Worm (Caenorhabditis elegans) whole organism, dauer: ENCODE measurements around the gene cbd-1.
"Not testable (repeated sequence)": the region's sequence is repeated elsewhere in the genome, so short reads cannot be mapped to it uniquely, and the experiment has no call there.

ENCODE experiments used
- unc-62 ChIP-seq: sonication (generic microtip); optimal IDR thresholded peaks from 2 replicates; lab custom pipeline; 2017; ENCODE audit warnings: missing biosample characterization, missing genetic modification reagents, missing genetic modification characterization

Gene cbd-1

ce11 chrIV:11353946-11354458 lies 18.8 kb upstream of the cbd-1 start, which contains the start of gene T01G1.2:
T01G1.2 (plus strand) TSS chrIV:11354408.
- TF ChIP-seq unc-62 (GFP tag; lab: Kevin White, UChicago) = no peak

- TF ChIP-seq unc-62 (GFP tag; lab: Kevin White, UChicago) = no peak
Observed at ce11 chrIV:11359769-11360168, 13.0 kb upstream of the cbd-1 start, which contains the start of gene klp-12. klp-12 (minus strand) TSS chrIV:11359869.

- TF ChIP-seq unc-62 (GFP tag; lab: Kevin White, UChicago) = no peak
Observed at ce11 chrIV:11361409-11361808, 11.4 kb upstream of the cbd-1 start, which contains the start of gene T01G1.4. T01G1.4 (minus strand) TSS chrIV:11361509.

- no peak for TF ChIP-seq unc-62 (GFP tag; lab: Kevin White, UChicago)
Observed at ce11 chrIV:11363806-11364562, 8.8 kb upstream of the cbd-1 start.

ce11 chrIV:11371645-11372044 lies 1.1 kb upstream of the cbd-1 start, which contains the start of gene sec-31:
sec-31 (minus strand) TSS chrIV:11371792.
- TF ChIP-seq unc-62 (GFP tag; lab: Kevin White, UChicago) = no peak

- TF ChIP-seq unc-62 (GFP tag; lab: Kevin White, UChicago) = no peak
Observed at ce11 chrIV:11375713-11376112, 2.9 kb downstream of the cbd-1 start.

ce11 chrIV:11377439-11377838 lies 4.6 kb downstream of the cbd-1 start:
- TF ChIP-seq unc-62 (GFP tag; lab: Kevin White, UChicago) = no peak

- TF ChIP-seq unc-62 (GFP tag; lab: Kevin White, UChicago) = no peak
Observed at ce11 chrIV:11379254-11379653, 6.5 kb downstream of the cbd-1 start, which contains the start of gene fbxb-76. fbxb-76 (minus strand) TSS chrIV:11379354.

- TF ChIP-seq unc-62 (GFP tag; lab: Kevin White, UChicago) = no peak
Observed at ce11 chrIV:11388684-11389083, 15.9 kb downstream of the cbd-1 start.

ce11 chrIV:11394243-11394642 lies 21.5 kb downstream of the cbd-1 start, which contains the start of gene tag-89:
tag-89 (plus strand) TSS chrIV:11394543.
- no peak for TF ChIP-seq unc-62 (GFP tag; lab: Kevin White, UChicago)

- TF ChIP-seq unc-62 (GFP tag; lab: Kevin White, UChicago) = not testable (repeated sequence)
Observed at ce11 chrIV:11398267-11398825, 25.6 kb downstream of the cbd-1 start, which contains the start of gene dsl-6. dsl-6 (minus strand) TSS chrIV:11398317.

ce11 chrIV:11401482-11401881 lies 28.7 kb downstream of the cbd-1 start:
- TF ChIP-seq unc-62 (GFP tag; lab: Kevin White, UChicago) = no peak

- TF ChIP-seq unc-62 (GFP tag; lab: Kevin White, UChicago) = no peak
Observed at ce11 chrIV:11403288-11403991, 30.6 kb downstream of the cbd-1 start, which contains the start of the genes memi-3 and cyp-31A2. memi-3 (minus strand) TSS chrIV:11403338. cyp-31A2 (plus strand) TSS chrIV:11403961.

- not testable (repeated sequence) for TF ChIP-seq unc-62 (GFP tag; lab: Kevin White, UChicago)
Observed at ce11 chrIV:11406744-11407690, 34.2 kb downstream of the cbd-1 start, which contains the start of the genes his-63 and his-64. his-63 (minus strand) TSS chrIV:11406861. his-64 (plus strand) TSS chrIV:11407116.
